Worm (Caenorhabditis elegans) whole organism, midembryonic: ENCODE results near the gene C29F9.2.

Source experiments
- med-1 ChIP-seq: sonication (generic microtip); optimal IDR thresholded peaks from 2 replicates; lab custom pipeline; 2017; ENCODE audit warnings: missing genetic modification characterization, mild to moderate bottlenecking, missing compliant biosample characterization, antibody characterized with exemption, missing genetic modification reagents; ENCODE audit not compliant: insufficient read depth
- tab-1 ChIP-seq: fragments of 200-800 bp; sonication (Bioruptor generic); IDR thresholded peaks from 2 replicates; pipeline ENCODE4 v1.3.6; 2022; ENCODE audit warnings: missing genetic modification characterization, missing compliant biosample characterization
- ztf-23 ChIP-seq: fragments of 200-800 bp; sonication (Bioruptor generic); IDR thresholded peaks from 2 replicates; pipeline ENCODE4 v1.3.6; 2022; ENCODE audit warnings: missing genetic modification reagents, missing genetic modification characterization, missing compliant biosample characterization
- ztf-29 ChIP-seq: fragments of 200-800 bp; sonication (Bioruptor generic); IDR thresholded peaks from 2 replicates; pipeline ENCODE4 v1.3.6; 2022; ENCODE audit warnings: missing genetic modification reagents, missing genetic modification characterization, missing compliant biosample characterization

DNA sequence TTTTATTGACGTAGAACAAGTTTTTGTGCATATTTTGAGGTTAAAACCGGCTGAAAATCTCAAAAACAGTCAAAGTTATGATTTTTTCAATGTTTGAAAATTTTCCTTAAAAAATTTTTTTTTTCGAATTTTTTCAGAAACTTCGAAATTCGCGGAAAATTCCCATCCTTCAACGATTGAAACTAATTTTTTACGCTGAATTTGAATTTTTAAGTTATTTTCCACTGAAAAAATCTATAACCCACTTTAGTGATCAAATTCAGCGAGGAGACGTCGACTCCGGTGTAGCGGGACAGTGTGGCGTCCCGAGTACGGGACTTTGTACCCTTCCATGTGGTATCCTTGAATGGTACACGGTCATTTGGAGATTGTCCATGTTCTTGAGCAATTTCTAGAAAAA, 38.5 kb upstream of the C29F9.2 start:
- TF ChIP-seq tab-1 (GFP tag; lab: Robert Waterston, UW) (no peak), ztf-23 (no peak), ztf-29 (GFP tag; lab: Robert Waterston, UW) (no peak), med-1 (GFP tag; lab: Kevin White, UChicago) (no peak)
